Fruit fly (Drosophila melanogaster) S2 (cell line): ENCODE data around the gene Rpp20.

ENCODE experiments used
- CG8478 ChIP-seq: fragments of >200 bp; optimal IDR thresholded peaks from 2 replicates; lab custom pipeline; 2018
- CTCF ChIP-seq, 2 experiments: fragments of >200 bp; optimal IDR thresholded peaks; 2 replicates each; lab custom pipeline; 2018

dm6 chrX:19701611-19702010 is 42.6 kb upstream of the Rpp20 start, which contains the start of gene Tcs4:
- TF ChIP-seq CG8478 (lab: Kevin White, UChicago), result no peak
- no peak for TF ChIP-seq CTCF (optimal IDR thresholded peaks at IDR 0.05; lab: Kevin White, UChicago)
